Worm (Caenorhabditis elegans): ENCODE data around the gene F09B12.7.

F09B12.7 gene

DNA sequence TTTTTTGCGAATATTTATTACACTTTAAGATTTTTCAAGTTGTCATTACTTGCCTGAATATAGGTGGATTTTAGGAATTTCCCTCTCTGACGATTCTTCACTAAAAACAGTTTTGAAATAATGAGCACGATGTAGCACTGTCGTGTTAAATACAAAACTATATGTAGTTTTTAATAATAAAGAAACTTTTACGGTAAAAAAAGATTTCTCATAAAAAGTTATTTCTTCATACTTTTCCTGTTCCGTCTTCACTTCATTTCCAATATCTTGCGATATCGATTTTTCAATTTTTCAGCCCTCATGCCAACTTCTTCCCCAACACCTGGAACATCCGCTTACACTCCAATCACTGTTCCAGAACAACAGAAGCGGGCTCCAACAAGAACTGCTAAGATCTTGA is 42.5 kb downstream of the F09B12.7 start, which contains the start of gene H03G16.6:
Gene H03G16.6 (plus strand): TSS at position 301 of the 400 bp plus-strand sequence.
- TF ChIP-seq flt-1 (GFP tag; IDR thresholded peaks at IDR 0.05) (no peak), tbx-37 (GFP tag; conservative IDR thresholded peaks at IDR 0.05) (no peak), B0310.2 (tag; optimal IDR thresholded peaks at IDR 0.05) (no peak), aly-1 (tag; optimal IDR thresholded peaks at IDR 0.05) (no peak), tbx-11 (GFP tag; IDR thresholded peaks at IDR 0.05) (no peak)

ce11 chrX:15050006-15050405 is 44.9 kb downstream of the F09B12.7 start:
- TF ChIP-seq ets-7 (tag; optimal IDR thresholded peaks at IDR 0.05) (no peak), aly-1 (tag; optimal IDR thresholded peaks at IDR 0.05) (no peak), flt-1 (GFP tag; IDR thresholded peaks at IDR 0.05) (no peak)

DNA sequence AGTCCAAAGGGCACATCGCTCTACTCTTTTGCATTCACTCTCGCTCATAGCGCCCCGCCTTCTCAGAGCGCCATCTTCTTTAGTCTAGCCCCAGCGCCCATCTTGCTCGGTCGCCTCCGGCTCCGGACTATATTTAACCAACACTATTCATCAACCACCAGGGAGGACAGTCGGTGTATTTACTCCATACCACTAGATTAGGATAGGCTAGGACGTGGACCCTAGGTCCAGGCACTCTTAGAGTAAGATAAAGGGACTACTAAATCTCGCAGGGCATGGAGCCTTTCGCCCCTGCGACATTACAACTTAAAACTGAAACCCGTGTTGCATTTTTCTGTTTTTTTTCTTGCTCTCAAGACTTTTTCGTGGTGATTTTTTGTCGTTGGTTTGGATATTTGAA is 47.3 kb downstream of the F09B12.7 start:
- TF ChIP-seq hmg-4 (GFP tag; optimal IDR thresholded peaks at IDR 0.05) (no peak), flt-1 (GFP tag; IDR thresholded peaks at IDR 0.05) (no peak), scrt-1 (GFP tag; IDR thresholded peaks at IDR 0.05) (no peak), hnd-1 (tag; optimal IDR thresholded peaks at IDR 0.05) (no peak), ceh-36 (tag; optimal IDR thresholded peaks at IDR 0.05) (no peak), ceh-13 (GFP tag; optimal IDR thresholded peaks at IDR 0.05) (no peak), B0310.2 (tag; optimal IDR thresholded peaks at IDR 0.05) (no peak), ets-7 (tag; optimal IDR thresholded peaks at IDR 0.05) (no peak), pes-1 (GFP tag; IDR thresholded peaks at IDR 0.05) (no peak), aly-1 (tag; optimal IDR thresholded peaks at IDR 0.05) (no peak), F13C5.2 (tag; optimal IDR thresholded peaks at IDR 0.05) (no peak), tbx-37 (GFP tag; conservative IDR thresholded peaks at IDR 0.05) (no peak), sea-1 (GFP tag; conservative IDR thresholded peaks at IDR 0.05) (no peak), tbx-11 (GFP tag; IDR thresholded peaks at IDR 0.05) (no peak), ama-1 (optimal IDR thresholded peaks at IDR 0.05) (no peak)

DNA sequence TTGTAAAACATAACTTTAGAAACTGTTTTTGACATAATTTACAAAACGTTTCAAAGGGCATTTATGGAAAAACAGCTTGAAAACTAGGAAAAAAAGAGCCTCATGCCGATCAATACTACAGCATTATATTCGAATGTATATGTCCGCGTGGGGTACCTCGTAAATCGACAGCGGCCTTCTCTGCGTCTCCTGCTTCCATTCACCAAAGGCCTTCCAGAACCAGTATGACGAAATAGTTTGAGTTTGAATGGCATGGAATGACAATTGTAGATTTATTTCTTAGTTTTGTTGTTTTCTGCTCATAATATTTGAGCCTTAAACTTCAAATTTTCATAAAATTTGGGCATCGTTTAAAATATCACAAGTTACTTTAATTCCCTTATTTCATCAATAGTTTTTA is 49.5 kb downstream of the F09B12.7 start:
- no peak for TF ChIP-seq tbx-37 (GFP tag; conservative IDR thresholded peaks at IDR 0.05)
- TF ChIP-seq sea-1 (GFP tag; conservative IDR thresholded peaks at IDR 0.05) = no peak
- no peak for TF ChIP-seq tra-4 (tag; optimal IDR thresholded peaks at IDR 0.05)
- no peak for TF ChIP-seq hmg-4 (GFP tag; optimal IDR thresholded peaks at IDR 0.05)
- no peak for TF ChIP-seq scrt-1 (GFP tag; IDR thresholded peaks at IDR 0.05)
- TF ChIP-seq ceh-36 (tag; optimal IDR thresholded peaks at IDR 0.05) = no peak
- no peak for TF ChIP-seq aly-1 (tag; optimal IDR thresholded peaks at IDR 0.05)
- TF ChIP-seq hnd-1 (tag; optimal IDR thresholded peaks at IDR 0.05) = no peak
- no peak for TF ChIP-seq flt-1 (GFP tag; IDR thresholded peaks at IDR 0.05)
- no peak for TF ChIP-seq B0310.2 (tag; optimal IDR thresholded peaks at IDR 0.05)
- no peak for TF ChIP-seq ama-1 (optimal IDR thresholded peaks at IDR 0.05)
